Worm (Caenorhabditis elegans): ENCODE data around the gene F17C8.6.

F17C8.6 gene

DNA sequence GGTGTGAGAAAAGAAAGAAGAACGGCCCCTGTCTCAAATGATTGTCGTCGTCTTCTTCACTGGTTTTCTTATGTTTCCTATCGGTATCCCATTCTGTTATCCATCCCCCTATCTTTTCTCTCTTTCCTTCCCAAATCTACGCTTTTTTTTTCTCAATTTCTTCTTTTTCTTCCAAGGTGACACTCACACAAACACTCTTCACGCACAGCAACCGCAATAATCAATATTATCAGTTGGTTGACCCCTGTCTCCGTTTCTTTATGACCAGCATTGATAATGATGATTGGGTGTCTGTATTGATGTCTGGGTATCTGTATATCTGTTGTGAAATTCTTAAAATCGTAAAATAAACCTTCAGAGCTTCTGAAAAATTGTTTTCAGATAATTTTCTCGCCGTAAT is 5.0 kb downstream of the F17C8.6 start:
- TF ChIP-seq cebp-1 (GFP tag; IDR thresholded peaks at IDR 0.05) (no peak), cebp-1 (tag; optimal IDR thresholded peaks at IDR 0.05) (peak; percentile 48), D2030.7 (GFP tag; IDR thresholded peaks at IDR 0.05) (no peak), nhr-80 (tag; optimal IDR thresholded peaks at IDR 0.05) (peak; percentile 32)

- TF ChIP-seq nfyb-1 (GFP tag; IDR thresholded peaks at IDR 0.05) (no peak), dpl-1 (GFP tag; optimal IDR thresholded peaks at IDR 0.05) (no peak), sptf-2 (GFP tag; optimal IDR thresholded peaks at IDR 0.05) (no peak), mcd-1 (GFP tag; IDR thresholded peaks at IDR 0.05) (no peak), F55B11.4 (tag; optimal IDR thresholded peaks at IDR 0.05; ENCODE audit: borderline replicate concordance, insufficient read depth) (no peak), Y56A3A.18 (GFP tag; IDR thresholded peaks at IDR 0.05) (no peak)
Measured at ce11 chrIII:4739975-4740374, 5.9 kb downstream of the F17C8.6 start, which contains the start of gene ras-2. Gene ras-2 (minus strand): TSS chrIII:4740075.

DNA sequence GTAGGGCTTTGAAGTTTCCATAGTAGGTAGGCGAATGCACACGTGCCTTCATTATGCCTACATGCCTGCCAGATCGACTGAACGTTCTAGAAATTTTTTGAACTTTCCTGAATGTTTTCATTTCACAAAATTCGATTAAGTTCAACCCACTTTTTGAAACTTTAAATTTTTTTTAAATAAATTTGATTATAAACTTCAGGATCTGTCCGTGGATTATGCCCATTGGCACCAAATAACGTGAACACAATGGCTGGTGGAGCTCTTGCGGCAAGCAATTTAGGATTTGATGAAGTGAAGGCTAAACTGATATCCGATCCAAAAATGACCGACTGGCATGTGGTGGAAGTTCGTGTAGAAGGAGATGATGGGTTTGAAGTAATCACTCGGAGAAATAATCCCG is 10.4 kb downstream of the F17C8.6 start, which contains the start of gene F17C8.7:
Gene F17C8.7 (plus strand): TSS at position 301 of the 400 bp plus-strand sequence.
- TF ChIP-seq snpc-4 (GFP tag; optimal IDR thresholded peaks at IDR 0.05): no peak
- no peak for TF ChIP-seq snpc-4 (tag; optimal IDR thresholded peaks at IDR 0.05)
- TF ChIP-seq mxl-1 (tag; optimal IDR thresholded peaks at IDR 0.05): no peak
- TF ChIP-seq hlh-26 (GFP tag; conservative IDR thresholded peaks at IDR 0.05): no peak
- TF ChIP-seq B0035.1 (tag; optimal IDR thresholded peaks at IDR 0.05): no peak
- TF ChIP-seq D2030.7 (GFP tag; IDR thresholded peaks at IDR 0.05): no peak
- no peak for TF ChIP-seq somi-1 (GFP tag; optimal IDR thresholded peaks at IDR 0.05)
- TF ChIP-seq tlf-1 (GFP tag; optimal IDR thresholded peaks at IDR 0.05): no peak
- no peak for TF ChIP-seq Y79H2A.3 (GFP tag; conservative IDR thresholded peaks at IDR 0.05)

DNA sequence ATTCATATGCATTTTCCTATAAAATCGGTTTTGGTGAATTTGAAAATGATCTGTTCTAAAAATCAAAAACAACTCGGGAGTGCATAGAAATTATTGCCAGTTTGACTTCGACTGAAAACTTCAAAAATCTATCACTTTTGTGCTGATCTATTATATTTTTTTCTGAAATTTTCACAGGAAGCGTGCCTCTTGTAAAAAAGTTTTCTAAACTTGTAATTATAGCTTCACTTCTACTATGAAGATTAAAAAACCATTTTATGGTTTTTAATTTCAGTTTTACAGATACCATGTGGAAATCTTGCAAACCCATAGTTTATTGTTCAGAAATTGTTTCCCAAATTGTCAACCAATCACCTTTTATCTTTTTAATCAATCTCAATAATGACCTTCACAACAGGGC is 11.8 kb downstream of the F17C8.6 start, which contains the start of gene F17C8.9:
Gene F17C8.9 (plus strand): TSS at position 301 of the 400 bp plus-strand sequence.
- TF ChIP-seq F37B4.10 (GFP tag; IDR thresholded peaks at IDR 0.05): no peak
- TF ChIP-seq lag-1 (GFP tag; IDR thresholded peaks at IDR 0.05): no peak

ce11 chrIII:4731295-4731988 is 14.4 kb downstream of the F17C8.6 start, which contains the start of gene F17C8.3:
Gene F17C8.3 (plus strand): TSS chrIII:4731938.
- TF ChIP-seq K12H6.12 (tag; optimal IDR thresholded peaks at IDR 0.05) (peak; percentile 21), somi-1 (GFP tag; optimal IDR thresholded peaks at IDR 0.05) (peak; percentile 17), lin-26 (GFP tag; IDR thresholded peaks at IDR 0.05) (no peak)

DNA sequence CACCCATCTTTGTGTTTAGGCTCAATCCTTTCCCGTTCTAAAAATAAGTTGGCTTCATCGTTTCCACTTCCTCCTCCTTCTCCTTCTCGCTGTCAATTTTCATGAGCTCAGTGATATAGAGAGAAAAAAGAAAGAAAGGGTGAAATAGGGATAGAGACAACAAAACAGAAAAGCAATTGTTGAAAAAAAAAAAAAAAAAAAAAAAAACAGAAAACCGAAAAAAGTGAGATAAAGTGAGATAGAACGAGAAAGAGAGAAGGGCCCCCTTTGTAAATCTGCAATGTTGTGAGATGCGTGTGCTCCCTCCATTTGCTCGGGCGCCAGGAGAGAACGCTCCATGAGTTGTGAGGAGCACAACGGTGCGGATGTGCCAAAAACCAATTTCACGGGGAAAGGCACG is 21.9 kb downstream of the F17C8.6 start:
- no peak for TF ChIP-seq ceh-27 (GFP tag; optimal IDR thresholded peaks at IDR 0.05)
- peak; percentile 54 for TF ChIP-seq zfh-2 (GFP tag; conservative IDR thresholded peaks at IDR 0.05)

DNA sequence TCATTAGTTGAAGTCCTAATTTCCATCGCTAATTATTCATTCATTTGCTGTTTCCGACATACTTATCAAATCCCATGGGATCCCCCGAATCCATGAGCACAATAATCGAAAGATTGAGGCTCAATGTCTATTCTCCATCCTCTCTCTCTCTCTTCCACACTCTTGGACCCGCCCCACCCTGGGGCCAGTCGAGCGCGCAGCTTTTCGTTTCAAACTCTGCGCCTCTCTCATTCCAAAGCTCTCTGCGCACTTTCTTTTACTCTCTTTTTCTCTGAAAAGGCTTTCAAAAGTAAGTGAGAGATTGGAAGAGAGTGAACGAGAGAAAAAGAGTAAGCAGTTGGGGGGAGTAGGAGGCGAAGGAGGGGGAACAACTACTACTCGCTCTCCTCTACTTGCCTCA is 24.1 kb downstream of the F17C8.6 start, which contains the start of gene acy-1:
Gene acy-1 (plus strand): TSS at position 346 of the 400 bp plus-strand sequence.
- TF ChIP-seq dox-1 (GFP tag; IDR thresholded peaks at IDR 0.05): peak; percentile 45; the same call in 1 of the 2 replicates
- TF ChIP-seq dpl-1 (GFP tag; optimal IDR thresholded peaks at IDR 0.05): no peak
- no peak for TF ChIP-seq unc-130 (GFP tag; optimal IDR thresholded peaks at IDR 0.05)
- peak in 1 of 3 experiments; percentile 78 for TF ChIP-seq lin-35 (GFP tag; optimal IDR thresholded peaks at IDR 0.05)
- TF ChIP-seq cebp-1 (GFP tag; IDR thresholded peaks at IDR 0.05): no peak
- peak; percentile 59 for TF ChIP-seq cebp-1 (tag; optimal IDR thresholded peaks at IDR 0.05)
- TF ChIP-seq hrde-1 (tag; optimal IDR thresholded peaks at IDR 0.05; ENCODE audit: borderline replicate concordance): no peak
- TF ChIP-seq zfh-2 (GFP tag; conservative IDR thresholded peaks at IDR 0.05): peak; percentile 88
- TF ChIP-seq Y95B8A.8 (GFP tag; IDR thresholded peaks at IDR 0.05): no peak
- no peak for TF ChIP-seq tbx-9 (tag; optimal IDR thresholded peaks at IDR 0.05; ENCODE audit: borderline replicate concordance)
- TF ChIP-seq lin-26 (GFP tag; IDR thresholded peaks at IDR 0.05): no peak
- TF ChIP-seq K12H6.12 (tag; optimal IDR thresholded peaks at IDR 0.05): peak; percentile 75
- peak; percentile 34 for TF ChIP-seq attf-5 (GFP tag; optimal IDR thresholded peaks at IDR 0.05)
- no peak for TF ChIP-seq ceh-79 (tag; optimal IDR thresholded peaks at IDR 0.05)
- TF ChIP-seq ztf-6 (GFP tag; IDR thresholded peaks at IDR 0.05): no peak
- no peak for TF ChIP-seq F10E7.11 (tag; optimal IDR thresholded peaks at IDR 0.05)
- no peak for TF ChIP-seq efl-1 (GFP tag; optimal IDR thresholded peaks at IDR 0.05)
- TF ChIP-seq cebp-2 (GFP tag; IDR thresholded peaks at IDR 0.05): no peak
- TF ChIP-seq mcd-1 (GFP tag; IDR thresholded peaks at IDR 0.05): peak; percentile 57
- no peak for TF ChIP-seq athp-1 (tag; optimal IDR thresholded peaks at IDR 0.05)
